Worm (Caenorhabditis elegans): ENCODE data around the gene T07F8.4.

T07F8.4 gene

DNA sequence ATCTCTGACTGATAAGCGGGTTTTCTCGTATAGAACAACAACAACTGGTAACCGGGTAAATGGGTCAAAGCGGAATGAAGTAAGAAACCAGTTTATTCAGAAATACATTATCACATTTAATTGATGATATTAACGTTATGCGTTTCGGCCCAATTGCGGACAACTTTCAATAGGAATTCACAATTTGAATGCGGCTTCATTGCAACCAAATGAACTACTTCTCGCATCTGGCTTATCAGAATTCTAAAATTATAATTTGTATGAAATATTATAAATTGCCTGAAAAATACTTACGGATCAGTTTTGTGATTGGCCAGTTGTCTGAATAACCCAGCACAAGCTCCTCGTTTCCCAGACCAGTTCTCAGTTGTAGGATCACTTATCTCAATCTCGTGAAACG, 36.9 kb upstream of the T07F8.4 start, which contains the start of gene col-36:
col-36 (minus strand) TSS at position 101 of the 400 bp plus-strand sequence.
- no peak for TF ChIP-seq dve-1 (tag; optimal IDR thresholded peaks at IDR 0.05)
- TF ChIP-seq hlh-6 (tag; optimal IDR thresholded peaks at IDR 0.05), result no peak
- no peak for TF ChIP-seq C38D4.7 (GFP tag; optimal IDR thresholded peaks at IDR 0.05)

DNA sequence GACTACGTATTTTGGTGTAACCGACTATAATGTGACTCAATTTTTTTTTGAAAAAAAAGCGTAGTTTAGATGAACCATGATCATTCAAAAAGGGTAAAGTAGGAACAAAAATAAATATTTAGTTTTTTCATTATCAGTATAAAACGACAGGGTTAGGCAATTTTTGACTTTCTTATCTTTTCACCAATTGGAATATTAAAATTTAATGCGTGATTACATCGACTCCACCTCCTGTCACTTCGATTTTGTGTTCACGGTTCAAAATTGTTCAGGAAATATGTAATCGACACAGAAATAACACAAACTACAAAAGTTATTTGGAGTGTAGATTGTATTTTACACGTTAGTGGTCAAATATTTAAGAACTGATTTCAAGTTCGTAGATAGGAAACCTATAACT, 34.9 kb upstream of the T07F8.4 start:
- TF ChIP-seq hlh-30 (tag; optimal IDR thresholded peaks at IDR 0.05; ENCODE audit: insufficient read depth) (no peak), ceh-45 (GFP tag; IDR thresholded peaks at IDR 0.05) (no peak), lin-11 (tag; optimal IDR thresholded peaks at IDR 0.05) (no peak), elt-2 (tag; optimal IDR thresholded peaks at IDR 0.05) (no peak), rnt-1 (tag; optimal IDR thresholded peaks at IDR 0.05) (no peak), pha-4 (tag; optimal IDR thresholded peaks at IDR 0.05) (no peak), ceh-24 (tag; optimal IDR thresholded peaks at IDR 0.05) (no peak), hlh-15 (tag; optimal IDR thresholded peaks at IDR 0.05) (no peak), sdc-2 (tag; optimal IDR thresholded peaks at IDR 0.05) (no peak), pax-1 (tag; optimal IDR thresholded peaks at IDR 0.05) (no peak), nhr-232 (tag; optimal IDR thresholded peaks at IDR 0.05) (no peak), hlh-6 (tag; optimal IDR thresholded peaks at IDR 0.05) (no peak), nhr-11 (tag; optimal IDR thresholded peaks at IDR 0.05) (no peak), ceh-2 (tag; optimal IDR thresholded peaks at IDR 0.05) (no peak)

DNA sequence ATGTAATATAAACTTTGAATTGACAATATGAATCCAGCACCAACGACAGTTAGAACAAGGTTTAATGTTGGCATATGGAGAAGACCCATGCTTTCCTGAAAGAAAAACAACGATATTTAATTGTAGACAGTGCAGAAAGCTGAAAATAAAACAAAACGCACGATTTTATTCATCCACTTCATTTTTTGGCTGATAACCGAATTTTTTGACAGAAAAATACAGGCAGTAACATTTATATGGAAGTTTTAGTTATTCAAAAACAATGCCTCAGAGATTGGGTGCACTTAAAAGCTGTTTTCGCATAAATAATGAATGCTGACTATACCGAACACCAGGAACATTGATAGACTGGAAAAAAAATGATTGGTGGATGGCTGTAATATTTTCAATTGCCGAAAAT, 33.9 kb upstream of the T07F8.4 start, which contains the start of gene mfsd-13.2:
mfsd-13.2 (minus strand) TSS at position 101 of the 400 bp plus-strand sequence.
- TF ChIP-seq ceh-14 (tag; optimal IDR thresholded peaks at IDR 0.05) (no peak), hlh-6 (tag; optimal IDR thresholded peaks at IDR 0.05) (no peak), odd-2 (tag; optimal IDR thresholded peaks at IDR 0.05) (no peak), ztf-16 (tag; optimal IDR thresholded peaks at IDR 0.05) (no peak), fax-1 (tag; optimal IDR thresholded peaks at IDR 0.05) (no peak), ama-1 (optimal IDR thresholded peaks at IDR 0.05) (no peak), rnt-1 (tag; optimal IDR thresholded peaks at IDR 0.05) (no peak), ttx-3 (tag; optimal IDR thresholded peaks at IDR 0.05) (no peak), ceh-6 (GFP tag; optimal IDR thresholded peaks at IDR 0.05) (no peak), ceh-45 (GFP tag; IDR thresholded peaks at IDR 0.05) (no peak), C38D4.7 (GFP tag; optimal IDR thresholded peaks at IDR 0.05) (no peak), hlh-8 (tag; optimal IDR thresholded peaks at IDR 0.05) (no peak)

DNA sequence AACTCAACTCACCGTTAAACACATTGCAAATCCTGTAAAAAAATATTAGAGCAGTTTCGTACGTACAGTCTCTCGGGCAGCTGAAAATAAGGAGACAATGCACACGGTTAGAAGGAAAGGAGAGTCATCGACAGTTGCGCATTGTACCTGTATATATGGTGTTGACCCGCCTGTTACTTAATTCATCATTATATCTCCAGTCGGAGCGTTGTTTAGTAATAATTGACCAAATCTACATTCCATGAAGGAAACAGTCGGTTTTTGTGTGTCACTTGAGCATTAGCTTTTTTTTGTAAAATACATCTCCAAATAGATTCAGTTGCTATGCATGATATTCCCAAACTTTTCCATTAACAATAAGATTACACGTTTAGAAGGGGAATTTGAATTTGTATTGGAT, 29.7 kb upstream of the T07F8.4 start, which contains the start of gene C27H5.12:
C27H5.12 (minus strand) TSS at position 101 of the 400 bp plus-strand sequence.
- no peak for TF ChIP-seq ceh-2 (tag; optimal IDR thresholded peaks at IDR 0.05)
- TF ChIP-seq ceh-34 (tag; optimal IDR thresholded peaks at IDR 0.05), result no peak
- TF ChIP-seq nhr-11 (tag; optimal IDR thresholded peaks at IDR 0.05), result no peak
- TF ChIP-seq pag-3 (tag; optimal IDR thresholded peaks at IDR 0.05; ENCODE audit: borderline replicate concordance), result no peak
- TF ChIP-seq pat-9 (tag; optimal IDR thresholded peaks at IDR 0.05), result no peak
- TF ChIP-seq lim-6 (tag; optimal IDR thresholded peaks at IDR 0.05), result no peak
- TF ChIP-seq elt-4 (tag; optimal IDR thresholded peaks at IDR 0.05), result no peak
- no peak for TF ChIP-seq ceh-24 (tag; optimal IDR thresholded peaks at IDR 0.05)
- no peak for TF ChIP-seq ceh-22 (tag; optimal IDR thresholded peaks at IDR 0.05)
- TF ChIP-seq ceh-19 (GFP tag; optimal IDR thresholded peaks at IDR 0.05), result no peak
- TF ChIP-seq hlh-13 (GFP tag; optimal IDR thresholded peaks at IDR 0.05), result no peak
- TF ChIP-seq syd-9 (tag; optimal IDR thresholded peaks at IDR 0.05), result no peak
- TF ChIP-seq unc-3 (GFP tag; conservative IDR thresholded peaks at IDR 0.05), result no peak
- TF ChIP-seq unc-3 (tag; optimal IDR thresholded peaks at IDR 0.05), result no peak
- no peak for TF ChIP-seq K02D7.2 (tag; optimal IDR thresholded peaks at IDR 0.05)

DNA sequence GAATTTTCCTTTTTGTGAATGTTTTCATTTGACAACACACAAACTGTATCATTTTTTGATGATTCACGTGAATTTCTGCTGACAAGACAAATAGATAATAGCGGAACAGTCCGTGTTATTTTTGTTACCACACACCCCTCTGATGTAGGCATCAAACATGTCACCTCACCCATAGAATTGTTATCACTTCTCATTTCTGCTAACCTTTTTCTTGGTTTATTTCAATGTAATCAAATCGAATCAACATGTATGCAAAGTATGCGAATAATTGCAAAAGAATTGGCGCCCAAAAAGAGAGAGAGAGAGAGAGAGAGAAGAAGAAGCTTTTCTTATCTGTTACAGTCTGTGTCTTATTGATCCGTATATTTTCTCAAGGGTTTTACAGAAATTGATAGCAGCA, 25.6 kb upstream of the T07F8.4 start:
- TF ChIP-seq elt-2 (tag; optimal IDR thresholded peaks at IDR 0.05) (peak; percentile 61), tbx-7 (tag; optimal IDR thresholded peaks at IDR 0.05) (no peak), dve-1 (tag; optimal IDR thresholded peaks at IDR 0.05) (no peak)

Data from whole organism, late embryonic.